Fruit fly (Drosophila melanogaster) whole organism, prepupa: Measurements from ENCODE around the gene CG43333.

Experiments
- Blimp-1 ChIP-seq: fragments of 200-800 bp; sonication (Bioruptor generic); optimal IDR thresholded peaks from 3 replicates; lab custom pipeline; 2017; ENCODE audit warnings: missing biosample characterization, missing genetic modification characterization, mild to moderate bottlenecking, moderate library complexity, missing genetic modification reagents
- CG11294 ChIP-seq: fragments of 200-800 bp; sonication (Bioruptor generic); IDR thresholded peaks from 2 replicates; pipeline ENCODE4 v1.3.6; 2022; ENCODE audit warnings: missing biosample characterization, missing genetic modification characterization
- CG11762 ChIP-seq: fragments of 200-800 bp; sonication (Bioruptor generic); optimal IDR thresholded peaks from 3 replicates; lab custom pipeline; 2016; ENCODE audit warnings: missing biosample characterization, missing genetic modification characterization; ENCODE audit not compliant: insufficient read depth
- CG11902 ChIP-seq: fragments of 200-800 bp; sonication (Bioruptor generic); optimal IDR thresholded peaks from 3 replicates; lab custom pipeline; 2016; ENCODE audit warnings: missing biosample characterization, missing genetic modification characterization
- CG1621 ChIP-seq: fragments of 200-800 bp; sonication (Bioruptor generic); optimal IDR thresholded peaks from 3 replicates; lab custom pipeline; 2018; ENCODE audit warnings: missing biosample characterization, mild to moderate bottlenecking, missing genetic modification characterization
- CG16779 ChIP-seq: fragments of 200-800 bp; sonication (Bioruptor generic); optimal IDR thresholded peaks from 3 replicates; lab custom pipeline; 2017; ENCODE audit warnings: missing biosample characterization, mild to moderate bottlenecking, missing genetic modification characterization
- CG32006 ChIP-seq: fragments of 200-800 bp; sonication (Bioruptor generic); optimal IDR thresholded peaks from 3 replicates; lab custom pipeline; 2017; ENCODE audit warnings: missing biosample characterization, mild to moderate bottlenecking, missing genetic modification characterization
- CG34406 ChIP-seq: fragments of 200-800 bp; sonication (Bioruptor generic); optimal IDR thresholded peaks from 3 replicates; lab custom pipeline; 2016; ENCODE audit warnings: missing biosample characterization, missing genetic modification characterization
- CG3919 ChIP-seq: fragments of 200-800 bp; sonication (Bioruptor generic); optimal IDR thresholded peaks from 3 replicates; lab custom pipeline; 2016; ENCODE audit warnings: missing biosample characterization, missing genetic modification characterization
- CG6163 ChIP-seq: fragments of 200-800 bp; sonication (Bioruptor generic); IDR thresholded peaks from 3 replicates; pipeline ENCODE4 v1.3.6; 2022; ENCODE audit warnings: missing biosample characterization, missing genetic modification characterization
- CG6276 ChIP-seq: fragments of 200-800 bp; sonication (Bioruptor generic); optimal IDR thresholded peaks from 2 replicates; lab custom pipeline; 2017; ENCODE audit warnings: missing biosample characterization, mild to moderate bottlenecking, missing genetic modification characterization
- CG6792 ChIP-seq: fragments of 200-800 bp; sonication (Bioruptor generic); optimal IDR thresholded peaks from 3 replicates; lab custom pipeline; 2016; ENCODE audit warnings: missing biosample characterization, missing genetic modification characterization
- CG6808 ChIP-seq: fragments of 200-800 bp; sonication (Bioruptor generic); optimal IDR thresholded peaks from 3 replicates; lab custom pipeline; 2017; ENCODE audit warnings: missing biosample characterization, missing genetic modification characterization, mild to moderate bottlenecking, moderate library complexity, missing genetic modification reagents
- CG6854 ChIP-seq: fragments of 200-800 bp; sonication (Bioruptor generic); optimal IDR thresholded peaks from 2 replicates; lab custom pipeline; 2017; ENCODE audit warnings: missing biosample characterization, mild to moderate bottlenecking, missing genetic modification characterization
- CG7368 ChIP-seq: fragments of 200-800 bp; sonication (Bioruptor generic); optimal IDR thresholded peaks from 3 replicates; lab custom pipeline; 2016; ENCODE audit warnings: missing biosample characterization, missing genetic modification characterization
- CG8119 ChIP-seq: fragments of 200-800 bp; sonication (Bioruptor generic); IDR thresholded peaks from 3 replicates; pipeline ENCODE4 v1.3.6; 2022; ENCODE audit warnings: missing biosample characterization, missing genetic modification characterization
- CG8632 ChIP-seq: fragments of 200-800 bp; sonication (Bioruptor generic); optimal IDR thresholded peaks from 3 replicates; lab custom pipeline; 2016; ENCODE audit warnings: missing biosample characterization, missing genetic modification characterization
- Eip78C ChIP-seq: fragments of 200-800 bp; sonication (Bioruptor generic); peaks from one replicate; lab custom pipeline; 2016; ENCODE audit warnings: missing biosample characterization, missing genetic modification characterization
- Eip93F ChIP-seq: fragments of 200-800 bp; sonication (Bioruptor generic); optimal IDR thresholded peaks from 2 replicates; lab custom pipeline; 2016; ENCODE audit warnings: missing biosample characterization, mild to moderate bottlenecking, missing genetic modification characterization
- Ets21C ChIP-seq: fragments of 200-800 bp; sonication (Bioruptor generic); optimal IDR thresholded peaks from 3 replicates; lab custom pipeline; 2016; ENCODE audit warnings: missing biosample characterization, missing genetic modification characterization
- Hr39 ChIP-seq: fragments of 200-800 bp; sonication (Bioruptor generic); optimal IDR thresholded peaks from 2 replicates; lab custom pipeline; 2016; ENCODE audit warnings: missing biosample characterization, missing genetic modification characterization
- Hr4 ChIP-seq: fragments of 200-800 bp; sonication (Bioruptor generic); optimal IDR thresholded peaks from 3 replicates; lab custom pipeline; 2016; ENCODE audit warnings: missing biosample characterization, missing genetic modification characterization
- Lpt ChIP-seq: fragments of 200-800 bp; sonication (Bioruptor generic); optimal IDR thresholded peaks from 3 replicates; lab custom pipeline; 2016; ENCODE audit warnings: missing biosample characterization, missing genetic modification characterization
- Met ChIP-seq: fragments of 200-800 bp; sonication (Bioruptor generic); optimal IDR thresholded peaks from 3 replicates; lab custom pipeline; 2016; ENCODE audit warnings: missing biosample characterization, missing genetic modification characterization
- OdsH ChIP-seq: fragments of 200-800 bp; sonication (Bioruptor generic); optimal IDR thresholded peaks from 3 replicates; lab custom pipeline; 2016; ENCODE audit warnings: missing biosample characterization, missing genetic modification characterization
- Smox ChIP-seq: fragments of 200-800 bp; sonication (Bioruptor generic); optimal IDR thresholded peaks from 3 replicates; lab custom pipeline; 2016; ENCODE audit warnings: missing biosample characterization, missing genetic modification characterization
- Sox102F ChIP-seq: fragments of 200-800 bp; sonication (Bioruptor generic); optimal IDR thresholded peaks from 2 replicates; lab custom pipeline; 2016; ENCODE audit warnings: missing biosample characterization, mild to moderate bottlenecking, missing genetic modification characterization
- Sox14 ChIP-seq: fragments of 200-800 bp; sonication (Bioruptor generic); optimal IDR thresholded peaks from 3 replicates; lab custom pipeline; 2016; ENCODE audit warnings: missing biosample characterization, missing genetic modification characterization
- achi ChIP-seq: fragments of 200-800 bp; sonication (Bioruptor generic); optimal IDR thresholded peaks from 3 replicates; lab custom pipeline; 2016; ENCODE audit warnings: missing biosample characterization, missing genetic modification characterization
- cyc ChIP-seq: fragments of 200-800 bp; sonication (Bioruptor generic); optimal IDR thresholded peaks from 3 replicates; lab custom pipeline; 2016; ENCODE audit warnings: missing biosample characterization, missing genetic modification characterization
- eg ChIP-seq: fragments of 200-800 bp; sonication (Bioruptor generic); IDR thresholded peaks from 3 replicates; pipeline ENCODE4 v1.3.6; 2022; ENCODE audit warnings: missing biosample characterization, missing genetic modification characterization
- esn ChIP-seq: fragments of 200-800 bp; sonication (Bioruptor generic); optimal IDR thresholded peaks from 2 replicates; lab custom pipeline; 2016; ENCODE audit warnings: missing biosample characterization, mild to moderate bottlenecking, missing genetic modification characterization, moderate library complexity
- fd59A ChIP-seq: fragments of 200-800 bp; sonication (Bioruptor generic); optimal IDR thresholded peaks from 2 replicates; lab custom pipeline; 2017; ENCODE audit warnings: missing biosample characterization, mild to moderate bottlenecking, missing genetic modification characterization, missing genetic modification reagents
- fd85E ChIP-seq: fragments of 200-800 bp; sonication (Bioruptor generic); optimal IDR thresholded peaks from 3 replicates; lab custom pipeline; 2016; ENCODE audit warnings: missing biosample characterization, missing genetic modification characterization
- lz ChIP-seq: fragments of 200-800 bp; sonication (Bioruptor generic); optimal IDR thresholded peaks from 3 replicates; lab custom pipeline; 2016; ENCODE audit warnings: missing biosample characterization, missing genetic modification characterization
- net ChIP-seq: fragments of 200-800 bp; sonication (Bioruptor generic); optimal IDR thresholded peaks from 3 replicates; lab custom pipeline; 2016; ENCODE audit warnings: missing biosample characterization, missing genetic modification characterization
- pdm3 ChIP-seq: fragments of 200-800 bp; sonication (Bioruptor generic); optimal IDR thresholded peaks from 3 replicates; lab custom pipeline; 2016; ENCODE audit warnings: missing biosample characterization, missing genetic modification characterization
- salr ChIP-seq, 2 experiments: fragments of 200-800 bp; sonication (Bioruptor generic); optimal IDR thresholded peaks; 3 replicates each; lab custom pipeline; 2016 to 2018; ENCODE audit warnings: missing biosample characterization in 2 of 2, missing genetic modification characterization in 2 of 2, mild to moderate bottlenecking in 1 of 2
- ss ChIP-seq, 2 experiments: fragments of 200-800 bp; sonication (Bioruptor generic); optimal IDR thresholded peaks; 2 replicates in 1 of 2; 3 replicates in 1 of 2; lab custom pipeline; 2017 to 2018; ENCODE audit warnings: mild to moderate bottlenecking in 2 of 2, missing biosample characterization in 2 of 2, missing genetic modification characterization in 2 of 2, moderate library complexity in 1 of 2
- svp ChIP-seq: fragments of 200-800 bp; sonication (Bioruptor generic); peaks from one replicate; lab custom pipeline; 2016; ENCODE audit warnings: missing biosample characterization, missing genetic modification characterization
- topi ChIP-seq: fragments of 200-800 bp; sonication (Bioruptor generic); optimal IDR thresholded peaks from 3 replicates; lab custom pipeline; 2016; ENCODE audit warnings: missing biosample characterization, missing genetic modification characterization
- vri ChIP-seq: fragments of 200-800 bp; sonication (Bioruptor generic); optimal IDR thresholded peaks from 3 replicates; lab custom pipeline; 2016; ENCODE audit warnings: missing biosample characterization, mild to moderate bottlenecking, missing genetic modification characterization

Gene CG43333

DNA sequence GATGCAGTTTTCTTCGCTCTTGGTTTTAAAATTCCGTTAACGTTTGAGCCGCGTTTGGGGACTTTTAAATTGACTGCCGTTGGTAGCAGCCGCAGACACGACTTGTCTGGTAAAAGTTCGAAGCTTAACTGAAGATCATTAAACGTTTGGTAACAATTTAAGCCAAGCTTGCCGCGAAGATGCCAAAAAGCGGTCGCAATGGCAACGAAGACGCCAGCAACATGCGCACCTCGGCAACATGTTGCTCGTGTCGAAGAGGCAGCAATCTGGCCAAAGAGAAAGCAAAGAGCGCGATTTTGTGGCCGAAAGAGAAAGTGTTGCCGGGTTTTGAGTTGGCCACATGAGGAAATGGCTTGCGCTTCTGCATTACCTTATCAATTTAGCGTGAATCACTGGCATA is at the start of gene CG43333:
CG43333 (minus strand) TSS at position 134 of the 400 bp plus-strand sequence.
- TF ChIP-seq svp (GFP tag; lab: Kevin White, UChicago) (peak; percentile 27), Blimp-1 (GFP tag; lab: Kevin White, UChicago) (peak; percentile 35), fd59A (GFP tag; lab: Kevin White, UChicago) (no peak), Eip78C (GFP tag; lab: Kevin White, UChicago) (no peak)

DNA sequence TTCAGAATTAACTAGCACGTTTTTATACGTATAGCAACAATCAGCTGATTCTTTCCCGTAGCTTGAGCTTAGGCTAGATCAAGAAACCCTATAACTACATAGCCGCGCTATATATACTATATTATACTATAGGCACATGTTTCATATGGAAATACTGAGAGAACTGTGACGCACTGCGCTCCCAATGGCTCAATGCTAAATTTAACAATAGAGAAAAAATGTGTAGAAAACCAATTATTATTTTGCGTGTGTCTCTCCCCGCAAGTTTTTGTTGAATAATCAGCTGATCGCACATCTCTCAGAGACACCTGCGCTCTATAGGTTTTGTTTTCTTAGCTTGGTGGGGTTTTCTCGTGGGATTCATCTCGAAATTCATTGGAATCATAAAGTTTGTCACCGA is 49.6 kb upstream of the CG43333 start:
- TF ChIP-seq CG1621 (tag; lab: Kevin White, UChicago) (no peak), CG7368 (GFP tag; lab: Kevin White, UChicago) (no peak), svp (GFP tag; lab: Kevin White, UChicago) (peak; percentile 37), Eip78C (GFP tag; lab: Kevin White, UChicago) (peak; percentile 6), CG11294 (no peak), CG16779 (no peak), CG32006 (no peak)
- TF ChIP-seq, all 60 proteins: peak for 2

- no peak for TF ChIP-seq fd85E (GFP tag; lab: Kevin White, UChicago)
- TF ChIP-seq salr (GFP tag; optimal IDR thresholded peaks at IDR 0.05; lab: Kevin White, UChicago) = no peak
- TF ChIP-seq Hr4 (GFP tag; lab: Kevin White, UChicago) = no peak
- TF ChIP-seq eg (GFP tag; lab: Robert Waterston, UW) = no peak
- peak; percentile 20 for TF ChIP-seq Met
- TF ChIP-seq OdsH (GFP tag; lab: Kevin White, UChicago) = peak; percentile 23
- no peak for TF ChIP-seq CG6276 (GFP tag; lab: Kevin White, UChicago)
- peak; percentile 11 for TF ChIP-seq net (GFP tag; lab: Kevin White, UChicago)
- peak; percentile 24 for TF ChIP-seq CG7368 (GFP tag; lab: Kevin White, UChicago)
- TF ChIP-seq CG8119 (GFP tag; lab: Robert Waterston, UW) = peak; percentile 52; the same call in 2 of the 3 replicates
- peak; percentile 40 for TF ChIP-seq achi (GFP tag; lab: Kevin White, UChicago)
- TF ChIP-seq CG34406 (GFP tag; lab: Kevin White, UChicago) = peak; percentile 53
- TF ChIP-seq Blimp-1 (GFP tag; lab: Kevin White, UChicago) = peak; percentile 23
- TF ChIP-seq CG11762 (GFP tag; lab: Kevin White, UChicago) = peak; percentile 15
- no peak for TF ChIP-seq vri (GFP tag; lab: Kevin White, UChicago)
- TF ChIP-seq CG6854 (GFP tag; lab: Kevin White, UChicago) = peak; percentile 48
- TF ChIP-seq CG3919 (GFP tag; lab: Kevin White, UChicago) = peak; percentile 23
- TF ChIP-seq CG8632 (GFP tag; lab: Kevin White, UChicago) = peak; percentile 31
- no peak for TF ChIP-seq cyc
- peak; percentile 48 for TF ChIP-seq Sox14 (GFP tag; lab: Kevin White, UChicago)
- TF ChIP-seq CG6808 = peak; percentile 31
- TF ChIP-seq Smox (GFP tag; lab: Kevin White, UChicago) = peak; percentile 2
- TF ChIP-seq Sox102F (GFP tag; lab: Kevin White, UChicago) = peak; percentile 58
- no peak for TF ChIP-seq Hr39 (GFP tag; lab: Kevin White, UChicago)
- peak; percentile 59 for TF ChIP-seq Eip78C (GFP tag; lab: Kevin White, UChicago)
- no peak for TF ChIP-seq CG16779
- peak; percentile 67 for TF ChIP-seq Eip93F (GFP tag; lab: Kevin White, UChicago)
- TF ChIP-seq pdm3 (GFP tag; lab: Kevin White, UChicago) = peak; percentile 17
- TF ChIP-seq CG6163 (GFP tag; lab: Robert Waterston, UW) = peak; percentile 78; the same call in 2 of the 3 replicates
- peak; percentile 26 for TF ChIP-seq topi (GFP tag; lab: Kevin White, UChicago)
Measured at dm6 chr2L:14226694-14227093, 46.2 kb upstream of the CG43333 start.

DNA sequence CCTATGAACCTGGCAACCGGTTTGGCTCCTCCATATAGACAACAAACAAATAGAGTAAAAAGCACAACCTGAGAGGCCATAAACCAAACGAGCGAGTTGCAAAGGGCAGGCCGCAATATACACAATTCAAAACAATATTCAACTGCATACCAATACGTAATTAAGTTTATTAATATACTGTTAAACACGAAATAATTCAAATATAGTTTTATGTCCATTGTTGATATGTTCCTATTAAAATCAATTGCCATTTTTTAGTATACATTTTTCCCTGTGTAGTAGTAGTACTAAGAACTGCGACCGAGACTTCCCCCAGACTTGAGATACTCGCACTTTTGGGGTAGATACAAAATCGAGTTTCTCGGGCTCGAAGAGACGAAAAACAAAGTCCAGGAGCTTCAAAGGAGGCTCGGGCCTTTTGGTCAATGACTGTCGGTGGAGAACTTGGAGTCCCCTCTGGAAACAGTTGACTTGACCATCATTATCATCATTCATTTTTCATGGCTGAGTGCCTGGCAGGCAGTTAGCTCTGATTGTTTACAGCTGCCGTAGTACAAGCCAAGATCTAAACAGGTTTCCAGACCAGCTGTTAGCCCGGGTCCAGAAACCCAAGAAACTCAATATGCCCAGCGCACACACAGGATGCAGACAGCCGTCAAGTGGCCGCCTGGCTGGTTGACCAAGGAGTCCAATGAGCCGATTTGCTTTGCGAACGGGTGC is 45.6 kb upstream of the CG43333 start:
- TF ChIP-seq ss (GFP tag; optimal IDR thresholded peaks at IDR 0.05; lab: Kevin White, UChicago) (peak; percentile 91 to 93), pdm3 (GFP tag; lab: Kevin White, UChicago) (peak; percentile 84), Ets21C (GFP tag; lab: Kevin White, UChicago) (peak; percentile 63), Hr4 (GFP tag; lab: Kevin White, UChicago) (peak; percentile 59), lz (peak; percentile 80), salr (GFP tag; optimal IDR thresholded peaks at IDR 0.05; lab: Kevin White, UChicago) (peak; percentile 67 to 85), CG6792 (GFP tag; lab: Kevin White, UChicago) (peak; percentile 86), esn (GFP tag; lab: Kevin White, UChicago) (peak; percentile 88), CG34406 (GFP tag; lab: Kevin White, UChicago) (peak; percentile 84), fd59A (GFP tag; lab: Kevin White, UChicago) (peak; percentile 90), CG8119 (GFP tag; lab: Robert Waterston, UW) (peak; percentile 84), Lpt (GFP tag; lab: Kevin White, UChicago) (peak; percentile 83), CG11902 (GFP tag; lab: Kevin White, UChicago) (peak; percentile 57), Eip78C (GFP tag; lab: Kevin White, UChicago) (peak; percentile 97), topi (GFP tag; lab: Kevin White, UChicago) (peak; percentile 83), Sox102F (GFP tag; lab: Kevin White, UChicago) (peak; percentile 84), Met (peak; percentile 85), achi (GFP tag; lab: Kevin White, UChicago) (peak; percentile 89), CG8632 (GFP tag; lab: Kevin White, UChicago) (peak; percentile 80), CG11294 (0 out of 2 replicates have a peak, but pooled peaks have one; percentile 53)
